Fruit fly (Drosophila melanogaster) whole organism, embryonic: ENCODE results near the gene Ubi-p63E.

ENCODE experiments used
- CG10462 ChIP-seq: fragments of 200-800 bp; sonication (Bioruptor generic); optimal IDR thresholded peaks from 2 replicates; lab custom pipeline; 2016; ENCODE audit warnings: missing biosample characterization, missing genetic modification characterization
- CG11093 ChIP-seq: fragments of 200-800 bp; sonication (Bioruptor generic); IDR thresholded peaks from 3 replicates; pipeline ENCODE4 v1.3.6; 2022; ENCODE audit warnings: missing biosample characterization, missing genetic modification characterization
- CG12391 ChIP-seq: fragments of 200-800 bp; sonication (Bioruptor generic); optimal IDR thresholded peaks from 3 replicates; lab custom pipeline; 2018; ENCODE audit warnings: missing biosample characterization, mild to moderate bottlenecking, missing genetic modification characterization, moderate library complexity
- CG13894 ChIP-seq: fragments of 200-800 bp; sonication (Bioruptor generic); optimal IDR thresholded peaks from 3 replicates; lab custom pipeline; 2018; ENCODE audit warnings: missing biosample characterization, mild to moderate bottlenecking, missing genetic modification characterization, moderate library complexity
- CG14667 ChIP-seq: fragments of 200-800 bp; sonication (Bioruptor generic); IDR thresholded peaks from 2 replicates; pipeline ENCODE4 v1.3.6; 2022; ENCODE audit warnings: missing biosample characterization, missing genetic modification characterization
- CG16815 ChIP-seq: fragments of 200-800 bp; sonication (Bioruptor generic); optimal IDR thresholded peaks from 3 replicates; lab custom pipeline; 2017; ENCODE audit warnings: missing biosample characterization, mild to moderate bottlenecking, missing genetic modification characterization
- CG31224 ChIP-seq: fragments of 200-800 bp; sonication (Bioruptor generic); IDR thresholded peaks from 2 replicates; pipeline ENCODE4 v1.3.6; 2022; ENCODE audit warnings: missing biosample characterization, missing genetic modification characterization
- CG3995 ChIP-seq: fragments of 200-800 bp; sonication (Bioruptor generic); optimal IDR thresholded peaks from 3 replicates; lab custom pipeline; 2016; ENCODE audit warnings: missing biosample characterization, missing genetic modification characterization
- CG9727 ChIP-seq: fragments of 200-800 bp; sonication (Bioruptor generic); optimal IDR thresholded peaks from 3 replicates; lab custom pipeline; 2017; ENCODE audit warnings: missing biosample characterization, mild to moderate bottlenecking, missing genetic modification characterization
- Dbx ChIP-seq: fragments of 200-800 bp; sonication (Bioruptor generic); IDR thresholded peaks from 3 replicates; pipeline ENCODE4 v1.3.6; 2022; ENCODE audit warnings: missing biosample characterization, missing genetic modification characterization
- Dek ChIP-seq: fragments of 200-800 bp; sonication (Bioruptor generic); optimal IDR thresholded peaks from 3 replicates; lab custom pipeline; 2019; ENCODE audit warnings: missing biosample characterization, mild to moderate bottlenecking, missing genetic modification characterization, moderate library complexity
- Doc3 ChIP-seq: fragments of 200-800 bp; sonication (Bioruptor generic); IDR thresholded peaks from 3 replicates; pipeline ENCODE4 v1.3.6; 2022; ENCODE audit warnings: missing biosample characterization, missing genetic modification characterization; ENCODE audit not compliant: partially characterized antibody
- E2f1 ChIP-seq: fragments of 200-800 bp; sonication (Bioruptor generic); IDR thresholded peaks from 2 replicates; pipeline ENCODE4 v1.3.6; 2022; ENCODE audit warnings: missing biosample characterization, missing genetic modification characterization
- H2.0 ChIP-seq: fragments of 200-800 bp; sonication (Bioruptor generic); IDR thresholded peaks from 2 replicates; pipeline ENCODE4 v1.3.6; 2022; ENCODE audit warnings: missing biosample characterization, missing genetic modification characterization
- Hand ChIP-seq: fragments of 200-800 bp; sonication (Bioruptor generic); optimal IDR thresholded peaks from 2 replicates; lab custom pipeline; 2017; ENCODE audit warnings: mild to moderate bottlenecking, missing biosample characterization, missing genetic modification reagents, missing genetic modification characterization
- Hr51 ChIP-seq, 2 experiments: fragments of 200-800 bp; sonication (Bioruptor generic); optimal IDR thresholded peaks; 2 replicates in 1 of 2; 3 replicates in 1 of 2; lab custom pipeline; 2016 to 2018; ENCODE audit warnings: missing biosample characterization in 2 of 2, missing genetic modification characterization in 2 of 2, mild to moderate bottlenecking in 1 of 2, moderate library complexity in 1 of 2
- Jarid2 ChIP-seq: fragments of 200-800 bp; sonication (Bioruptor generic); optimal IDR thresholded peaks from 3 replicates; lab custom pipeline; 2017; ENCODE audit warnings: mild to moderate bottlenecking, missing biosample characterization, missing genetic modification reagents, missing genetic modification characterization
- NC2α ChIP-seq: fragments of 200-800 bp; sonication (Bioruptor generic); optimal IDR thresholded peaks from 2 replicates; lab custom pipeline; 2016; ENCODE audit warnings: missing biosample characterization, missing genetic modification characterization
- Neu2 ChIP-seq: fragments of 200-800 bp; sonication (Bioruptor generic); optimal IDR thresholded peaks from 3 replicates; lab custom pipeline; 2016; ENCODE audit warnings: missing biosample characterization, missing genetic modification characterization, borderline replicate concordance
- PHDP ChIP-seq: fragments of 200-800 bp; sonication (Bioruptor generic); optimal IDR thresholded peaks from 3 replicates; lab custom pipeline; 2018; ENCODE audit warnings: missing biosample characterization, mild to moderate bottlenecking, missing genetic modification characterization, moderate library complexity
- Pdp1 ChIP-seq, 2 experiments: fragments of 200-800 bp; sonication (Bioruptor generic); optimal IDR thresholded peaks; 3 replicates each; lab custom pipeline; 2016; ENCODE audit warnings: missing biosample characterization in 2 of 2, missing genetic modification characterization in 2 of 2, mild to moderate bottlenecking in 1 of 2, moderate library complexity in 1 of 2
- Ssrp ChIP-seq: fragments of 200-800 bp; sonication (Bioruptor generic); optimal IDR thresholded peaks from 2 replicates; lab custom pipeline; 2018; ENCODE audit warnings: missing biosample characterization, mild to moderate bottlenecking, missing genetic modification characterization, moderate library complexity
- Xbp1 ChIP-seq: fragments of 200-800 bp; sonication (Bioruptor generic); optimal IDR thresholded peaks from 3 replicates; lab custom pipeline; 2016; ENCODE audit warnings: missing biosample characterization, mild to moderate bottlenecking, missing genetic modification characterization
- amos ChIP-seq: fragments of 200-800 bp; sonication (Bioruptor generic); IDR thresholded peaks from 2 replicates; pipeline ENCODE4 v1.3.6; 2022; ENCODE audit warnings: missing biosample characterization, missing genetic modification characterization; ENCODE audit not compliant: partially characterized antibody
- az2 ChIP-seq: fragments of 200-800 bp; sonication (Bioruptor generic); optimal IDR thresholded peaks from 3 replicates; lab custom pipeline; 2016; ENCODE audit warnings: missing biosample characterization, missing genetic modification characterization
- bsh ChIP-seq, 2 experiments: fragments of 200-800 bp; sonication (Bioruptor generic); optimal IDR thresholded peaks; 2 replicates each; lab custom pipeline; 2017 to 2018; ENCODE audit warnings: mild to moderate bottlenecking in 2 of 2, missing biosample characterization in 2 of 2, missing genetic modification characterization in 2 of 2, moderate library complexity in 1 of 2
- chm ChIP-seq: fragments of 200-800 bp; sonication (Bioruptor generic); IDR thresholded peaks from 2 replicates; pipeline ENCODE4 v1.3.6; 2022; ENCODE audit warnings: missing biosample characterization, missing genetic modification characterization
- corto ChIP-seq: fragments of 200-800 bp; sonication (Bioruptor generic); optimal IDR thresholded peaks from 2 replicates; lab custom pipeline; 2016; ENCODE audit warnings: missing biosample characterization, mild to moderate bottlenecking, missing genetic modification characterization, moderate library complexity
- crp ChIP-seq, 2 experiments: fragments of 200-800 bp; sonication (Bioruptor generic); optimal IDR thresholded peaks; 2 replicates in 1 of 2; 3 replicates in 1 of 2; lab custom pipeline; 2017; ENCODE audit warnings: missing biosample characterization in 2 of 2, missing genetic modification characterization in 2 of 2, mild to moderate bottlenecking in 1 of 2, moderate library complexity in 1 of 2
- disco-r ChIP-seq: fragments of 200-800 bp; sonication (Bioruptor generic); optimal IDR thresholded peaks from 2 replicates; lab custom pipeline; 2016; ENCODE audit warnings: missing biosample characterization, missing genetic modification characterization
- dm ChIP-seq: fragments of 200-800 bp; sonication (Bioruptor generic); optimal IDR thresholded peaks from 3 replicates; lab custom pipeline; 2016; ENCODE audit warnings: missing biosample characterization, missing genetic modification characterization
- dmrt11E ChIP-seq: fragments of 200-800 bp; sonication (Bioruptor generic); optimal IDR thresholded peaks from 3 replicates; lab custom pipeline; 2018; ENCODE audit warnings: missing biosample characterization, mild to moderate bottlenecking, missing genetic modification characterization, moderate library complexity
- dpn ChIP-seq, 2 experiments: fragments of 200-800 bp; sonication (Bioruptor generic); optimal IDR thresholded peaks; 3 replicates each; lab custom pipeline; 2016; ENCODE audit warnings: missing biosample characterization in 2 of 2, missing genetic modification characterization in 2 of 2
- en ChIP-seq: fragments of 200-800 bp; sonication (Bioruptor generic); optimal IDR thresholded peaks from 2 replicates; lab custom pipeline; 2016; ENCODE audit warnings: missing biosample characterization, missing genetic modification characterization
- fru ChIP-seq: fragments of >200 bp; optimal IDR thresholded peaks from 2 replicates; lab custom pipeline; 2017
- gsb ChIP-seq: fragments of 200-800 bp; sonication (Bioruptor generic); IDR thresholded peaks from 2 replicates; pipeline ENCODE4 v1.3.6; 2022; ENCODE audit warnings: missing biosample characterization, missing genetic modification characterization
- gt ChIP-seq: fragments of 200-800 bp; sonication (Bioruptor generic); IDR thresholded peaks from 2 replicates; pipeline ENCODE4 v1.3.6; 2022; ENCODE audit warnings: missing biosample characterization, missing genetic modification characterization
- luna ChIP-seq: fragments of 200-800 bp; sonication (Bioruptor generic); optimal IDR thresholded peaks from 2 replicates; lab custom pipeline; 2016; ENCODE audit warnings: missing biosample characterization, missing genetic modification characterization
- mirr ChIP-seq: fragments of 200-800 bp; sonication (Bioruptor generic); optimal IDR thresholded peaks from 3 replicates; lab custom pipeline; 2018; ENCODE audit warnings: missing biosample characterization, mild to moderate bottlenecking, missing genetic modification characterization
- mld ChIP-seq: fragments of 200-800 bp; sonication (Bioruptor generic); IDR thresholded peaks from 3 replicates; pipeline ENCODE4 v1.3.6; 2022; ENCODE audit warnings: missing biosample characterization, missing genetic modification characterization; ENCODE audit not compliant: partially characterized antibody
- schlank ChIP-seq: fragments of 200-800 bp; sonication (Bioruptor generic); optimal IDR thresholded peaks from 2 replicates; lab custom pipeline; 2018; ENCODE audit warnings: missing biosample characterization, mild to moderate bottlenecking, missing genetic modification characterization
- sima ChIP-seq: fragments of 200-800 bp; sonication (Bioruptor generic); optimal IDR thresholded peaks from 2 replicates; lab custom pipeline; 2016; ENCODE audit warnings: missing biosample characterization, missing genetic modification characterization
- sisA ChIP-seq: fragments of 200-800 bp; sonication (Bioruptor generic); IDR thresholded peaks from 2 replicates; pipeline ENCODE4 v1.3.6; 2022; ENCODE audit warnings: missing biosample characterization, missing genetic modification characterization
- slbo ChIP-seq: fragments of 200-800 bp; sonication (Bioruptor generic); IDR thresholded peaks from 2 replicates; pipeline ENCODE4 v1.3.6; 2022; ENCODE audit warnings: missing biosample characterization, missing genetic modification characterization
- slp2 ChIP-seq: fragments of 200-800 bp; sonication (Bioruptor generic); optimal IDR thresholded peaks from 2 replicates; lab custom pipeline; 2016; ENCODE audit warnings: missing biosample characterization, missing genetic modification characterization
- sob ChIP-seq: fragments of 200-800 bp; sonication (Bioruptor generic); IDR thresholded peaks from 2 replicates; pipeline ENCODE4 v1.3.6; 2022; ENCODE audit warnings: missing biosample characterization, missing genetic modification characterization
- tx ChIP-seq: fragments of 200-800 bp; sonication (Bioruptor generic); optimal IDR thresholded peaks from 2 replicates; lab custom pipeline; 2016; ENCODE audit warnings: missing biosample characterization, missing genetic modification characterization
- unpg ChIP-seq: fragments of 200-800 bp; sonication (Bioruptor generic); optimal IDR thresholded peaks from 3 replicates; lab custom pipeline; 2018; ENCODE audit warnings: missing biosample characterization, mild to moderate bottlenecking, missing genetic modification characterization, moderate library complexity
- zfh2 ChIP-seq: fragments of 200-800 bp; sonication (Bioruptor generic); optimal IDR thresholded peaks from 2 replicates; lab custom pipeline; 2016; ENCODE audit warnings: missing biosample characterization, missing genetic modification characterization

The Ubi-p63E gene

dm6 chr3L:3863462-3863861, 39.5 kb downstream of the Ubi-p63E start (continued):
- 0 out of 3 replicates have a peak, but pooled peaks have one; percentile 13 for TF ChIP-seq CG11093
- peak; percentile 25 for TF ChIP-seq unpg (GFP tag; lab: Kevin White, UChicago)
- TF ChIP-seq gsb (GFP tag; lab: Robert Waterston, UW) = no peak
- no peak for TF ChIP-seq Xbp1
- no peak for TF ChIP-seq Dek (tag; lab: Kevin White, UChicago)
- no peak for TF ChIP-seq sima (GFP tag; lab: Kevin White, UChicago)
- no peak for TF ChIP-seq Jarid2 (GFP tag; lab: Kevin White, UChicago)
- no peak for TF ChIP-seq H2.0 (GFP tag; lab: Robert Waterston, UW)
- no peak for TF ChIP-seq E2f1 (GFP tag; lab: Robert Waterston, UW)
- no peak for TF ChIP-seq disco-r (GFP tag; lab: Kevin White, UChicago)
- no peak for TF ChIP-seq slp2 (GFP tag; lab: Kevin White, UChicago)
- no peak for TF ChIP-seq gt
- no peak for TF ChIP-seq luna
- TF ChIP-seq CG3995 (GFP tag; lab: Kevin White, UChicago) = no peak
- peak; percentile 41 for TF ChIP-seq dmrt11E (tag; lab: Kevin White, UChicago)
- TF ChIP-seq Hr51 (GFP tag; optimal IDR thresholded peaks at IDR 0.05; lab: Kevin White, UChicago) = no peak
- TF ChIP-seq Hand = no peak
- peak; percentile 17 for TF ChIP-seq CG12391
- no peak for TF ChIP-seq dpn (GFP tag; optimal IDR thresholded peaks at IDR 0.05; lab: Kevin White, UChicago)
- TF ChIP-seq CG31224 = no peak
- no peak for TF ChIP-seq fru (lab: Kevin White, UChicago)
- TF ChIP-seq CG14667 (GFP tag; lab: Robert Waterston, UW) = no peak
- TF ChIP-seq schlank = no peak
- peak in 1 of 2 experiments; percentile 38 for TF ChIP-seq bsh (GFP tag; optimal IDR thresholded peaks at IDR 0.05; lab: Kevin White, UChicago)
- TF ChIP-seq CG9727 = peak; percentile 38
- no peak for TF ChIP-seq chm (GFP tag; lab: Robert Waterston, UW)
- 0 out of 2 replicates have a peak, but pooled peaks have one; percentile 28 for TF ChIP-seq sisA (GFP tag; lab: Robert Waterston, UW)
- TF ChIP-seq, all 482 proteins: peak for 21

DNA sequence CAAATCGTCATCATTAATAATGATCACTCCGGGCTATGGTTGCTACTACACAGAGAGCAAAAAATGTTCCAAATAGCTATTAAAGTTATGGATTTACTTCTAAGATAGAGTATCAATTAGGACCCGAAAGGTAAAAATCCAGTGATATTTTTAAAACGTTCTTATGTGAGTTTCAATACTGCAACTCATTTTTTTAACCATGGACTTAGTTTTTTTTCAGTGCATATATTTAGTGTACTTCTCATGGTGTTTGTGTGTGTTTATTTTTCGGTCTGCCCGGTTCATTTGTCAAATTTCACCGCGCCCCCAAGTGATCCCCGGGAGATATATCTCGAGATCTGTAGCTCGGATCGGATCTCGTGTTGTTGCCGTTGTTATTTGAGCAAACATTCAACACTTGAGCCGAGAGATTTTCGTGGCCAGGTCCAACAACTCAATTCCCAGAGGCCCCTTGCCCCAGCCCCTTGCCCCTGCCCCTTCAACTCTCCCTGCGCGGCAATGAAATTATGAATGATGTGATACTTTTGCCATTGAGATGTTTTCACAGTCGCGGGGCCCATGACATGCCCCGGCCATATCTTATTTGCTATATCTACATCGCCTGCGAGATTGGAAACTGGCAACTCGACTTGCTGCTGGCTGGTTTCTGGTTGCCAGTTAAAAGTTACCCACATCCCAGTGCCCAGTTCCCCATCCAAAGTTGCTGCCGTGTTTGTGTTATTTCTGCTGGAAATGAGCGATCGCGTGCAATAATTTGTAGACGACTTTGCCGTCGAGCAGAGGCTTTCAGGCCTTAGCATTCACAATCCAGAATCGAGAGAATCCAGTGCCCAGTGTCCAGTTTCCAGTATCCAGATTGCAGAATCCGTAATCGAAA, 40.2 kb downstream of the Ubi-p63E start:
- TF ChIP-seq tx (GFP tag; lab: Kevin White, UChicago) = peak; percentile 60
- TF ChIP-seq Pdp1 (GFP tag; optimal IDR thresholded peaks at IDR 0.05; lab: Kevin White, UChicago) = peak in 1 of 2 experiments; percentile 75
- TF ChIP-seq mirr (GFP tag; lab: Kevin White, UChicago) = no peak
- peak; percentile 63 for TF ChIP-seq PHDP (tag; lab: Kevin White, UChicago)
- peak; percentile 54 for TF ChIP-seq dm (GFP tag; lab: Kevin White, UChicago)
- TF ChIP-seq corto (GFP tag; lab: Kevin White, UChicago) = no peak
- peak; percentile 28 for TF ChIP-seq en (GFP tag; lab: Kevin White, UChicago)
- TF ChIP-seq Dbx = no peak
- TF ChIP-seq mld (GFP tag; lab: Robert Waterston, UW) = no peak
- peak; percentile 63 for TF ChIP-seq CG10462 (GFP tag; lab: Kevin White, UChicago)
- TF ChIP-seq Ssrp (tag; lab: Kevin White, UChicago) = peak; percentile 74
- no peak for TF ChIP-seq Doc3 (GFP tag; lab: Robert Waterston, UW)
- no peak for TF ChIP-seq zfh2 (GFP tag; lab: Kevin White, UChicago)
- peak; percentile 79 for TF ChIP-seq CG16815
- no peak for TF ChIP-seq Neu2
- TF ChIP-seq amos (GFP tag; lab: Robert Waterston, UW) = no peak
- TF ChIP-seq crp (GFP tag; optimal IDR thresholded peaks at IDR 0.05; lab: Kevin White, UChicago) = no peak
- TF ChIP-seq sob (GFP tag; lab: Robert Waterston, UW) = no peak; the same call in 1 of the 2 replicates
- TF ChIP-seq CG13894 (tag; lab: Kevin White, UChicago) = peak; percentile 74
- TF ChIP-seq NC2α (GFP tag; lab: Kevin White, UChicago) = peak; percentile 56
- peak; percentile 76 for TF ChIP-seq az2 (GFP tag; lab: Kevin White, UChicago)
- peak; percentile 48 for TF ChIP-seq slbo (GFP tag; lab: Robert Waterston, UW)
